Fruit fly (Drosophila melanogaster) whole organism, wandering third instar larva: ENCODE data around the gene Brms1.
A peak's percentile ranks its signal among the peaks of the same experiment; 100 is the strongest.

Source experiments
- CG9705 ChIP-seq: fragments of 200-800 bp; sonication (Bioruptor generic); optimal IDR thresholded peaks from 2 replicates; lab custom pipeline; 2018; ENCODE audit warnings: missing biosample characterization, mild to moderate bottlenecking, missing genetic modification characterization
- CrebA ChIP-seq: fragments of 200-800 bp; sonication (Bioruptor generic); optimal IDR thresholded peaks from 2 replicates; lab custom pipeline; 2016; ENCODE audit warnings: missing biosample characterization, mild to moderate bottlenecking, missing genetic modification characterization, borderline replicate concordance
- Dif ChIP-seq: fragments of 200-275, 200-300 bp; sonication (Bioruptor generic); optimal IDR thresholded peaks from 2 replicates; lab custom pipeline; 2018; ENCODE audit warnings: missing biosample characterization, missing genetic modification characterization; ENCODE audit not compliant: partially characterized antibody
- HLH106 ChIP-seq: fragments of 200-800 bp; optimal IDR thresholded peaks from 3 replicates; lab custom pipeline; 2019; ENCODE audit warnings: missing biosample characterization, mild to moderate bottlenecking, missing genetic modification characterization, moderate library complexity
- Hnf4 ChIP-seq: fragments of 200-800 bp; sonication (Bioruptor generic); optimal IDR thresholded peaks from 2 replicates; lab custom pipeline; 2016; ENCODE audit warnings: missing biosample characterization, mild to moderate bottlenecking, missing genetic modification characterization
- Hr78 ChIP-seq: fragments of >200 bp; optimal IDR thresholded peaks from 2 replicates; lab custom pipeline; 2017; ENCODE audit warnings: missing biosample characterization, missing genetic modification characterization
- Mio ChIP-seq: sonication (Bioruptor generic); optimal IDR thresholded peaks from 2 replicates; lab custom pipeline; 2016; ENCODE audit warnings: missing biosample characterization, missing genetic modification characterization
- Myc ChIP-seq: fragments of >200 bp; optimal IDR thresholded peaks from 2 replicates; lab custom pipeline; 2017
- OdsH ChIP-seq: fragments of 200-800 bp; sonication (Bioruptor generic); optimal IDR thresholded peaks from 2 replicates; lab custom pipeline; 2016; ENCODE audit warnings: missing biosample characterization, mild to moderate bottlenecking, missing genetic modification characterization
- Rel ChIP-seq, 2 experiments: fragments of 200-800 bp; sonication (Bioruptor generic) in 1 of 2; optimal IDR thresholded peaks; 2 replicates in 1 of 2; 3 replicates in 1 of 2; lab custom pipeline; 2016 to 2019; ENCODE audit warnings: mild to moderate bottlenecking in 2 of 2, missing biosample characterization in 2 of 2, missing genetic modification characterization in 2 of 2, moderate library complexity in 1 of 2
- Sp1 ChIP-seq: fragments of 200-800 bp; sonication (Bioruptor generic); optimal IDR thresholded peaks from 3 replicates; lab custom pipeline; 2019; ENCODE audit warnings: missing biosample characterization, mild to moderate bottlenecking, missing genetic modification characterization, moderate library complexity
- Vsx2 ChIP-seq: fragments of 200-300, 225-300 bp; sonication (Bioruptor generic); optimal IDR thresholded peaks from 2 replicates; lab custom pipeline; 2018; ENCODE audit warnings: missing biosample characterization, missing genetic modification characterization; ENCODE audit not compliant: partially characterized antibody
- br ChIP-seq: fragments of 200-800 bp; sonication (Bioruptor generic); optimal IDR thresholded peaks from 2 replicates; lab custom pipeline; 2016; ENCODE audit warnings: missing biosample characterization, missing genetic modification characterization
- brk ChIP-seq: fragments of 200-800 bp; sonication (Bioruptor generic); optimal IDR thresholded peaks from 2 replicates; lab custom pipeline; 2016; ENCODE audit warnings: missing biosample characterization, mild to moderate bottlenecking, missing genetic modification characterization
- dmrt93B ChIP-seq: fragments of 200-800 bp; sonication (Bioruptor generic); optimal IDR thresholded peaks from 2 replicates; lab custom pipeline; 2018; ENCODE audit warnings: missing biosample characterization, mild to moderate bottlenecking, missing genetic modification characterization
- dsf ChIP-seq: sonication (Bioruptor generic); optimal IDR thresholded peaks from 2 replicates; lab custom pipeline; 2016; ENCODE audit warnings: missing biosample characterization, missing genetic modification characterization, borderline replicate concordance
- foxo ChIP-seq, 2 experiments: fragments of 200-800 bp; sonication (Bioruptor generic); optimal IDR thresholded peaks; 2 replicates in 1 of 2; 3 replicates in 1 of 2; lab custom pipeline; 2016 to 2017; ENCODE audit warnings: missing biosample characterization in 2 of 2, missing genetic modification characterization in 2 of 2
- h ChIP-seq: fragments of 200-800 bp; sonication (Bioruptor generic); optimal IDR thresholded peaks from 3 replicates; lab custom pipeline; 2016; ENCODE audit warnings: missing biosample characterization, mild to moderate bottlenecking, missing genetic modification characterization
- lola ChIP-seq: fragments of >200 bp; optimal IDR thresholded peaks from 2 replicates; lab custom pipeline; 2017; ENCODE audit warnings: missing biosample characterization, missing genetic modification characterization
- psq ChIP-seq: fragments of 200-800 bp; sonication (Bioruptor generic); optimal IDR thresholded peaks from 3 replicates; lab custom pipeline; 2017; ENCODE audit warnings: missing biosample characterization, mild to moderate bottlenecking, missing genetic modification characterization, moderate library complexity
- sv ChIP-seq: fragments of 200-800 bp; sonication (Bioruptor generic); optimal IDR thresholded peaks from 3 replicates; lab custom pipeline; 2016; ENCODE audit warnings: missing biosample characterization, missing genetic modification characterization
- tai ChIP-seq: sonication (Bioruptor generic); optimal IDR thresholded peaks from 2 replicates; lab custom pipeline; 2016; ENCODE audit warnings: missing biosample characterization, missing genetic modification characterization
- woc ChIP-seq: sonication (Bioruptor generic); optimal IDR thresholded peaks from 2 replicates; lab custom pipeline; 2016; ENCODE audit warnings: missing biosample characterization, mild to moderate bottlenecking, missing genetic modification characterization

Gene Brms1

DNA sequence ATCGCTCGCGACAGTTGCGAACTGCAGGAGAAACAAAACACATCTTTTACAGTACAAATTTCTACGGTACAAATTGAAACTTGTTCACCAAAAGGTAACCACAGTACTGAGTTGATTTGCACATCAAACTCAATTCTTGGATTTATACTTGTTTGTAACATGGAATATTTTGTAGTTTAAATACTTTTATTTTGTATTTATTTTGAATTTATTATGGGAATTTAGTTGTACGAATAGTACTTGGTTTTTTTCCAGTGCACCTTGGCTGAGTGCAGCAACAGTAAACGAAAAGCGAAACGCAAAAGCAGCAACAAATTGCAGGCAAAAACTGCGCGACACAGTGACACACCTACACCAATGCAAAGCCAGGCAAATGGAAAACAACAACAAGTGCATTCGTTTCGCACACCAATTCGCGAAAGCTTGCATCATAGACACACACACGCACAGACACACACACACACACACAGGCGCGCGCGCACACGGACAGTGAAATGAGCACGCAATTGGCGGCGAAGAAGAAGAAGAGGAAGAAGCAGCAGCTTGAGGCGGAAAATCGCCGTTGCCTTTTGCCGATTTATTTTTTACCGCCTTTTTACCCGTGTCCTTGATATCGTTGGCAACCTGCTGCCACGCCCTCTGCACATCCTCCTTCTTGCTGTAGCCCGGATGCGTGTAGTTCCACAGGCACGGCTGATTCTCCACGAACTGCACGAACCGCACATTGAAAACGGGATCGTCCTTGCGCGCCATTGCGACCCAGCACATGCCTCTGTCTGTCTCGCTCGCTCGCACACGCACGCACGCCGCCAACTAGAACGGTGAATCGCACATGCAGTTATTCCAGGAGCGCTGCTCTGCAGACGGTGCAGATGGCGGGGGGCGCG is 4.2 kb downstream of the Brms1 start:
- TF ChIP-seq h, result peak; percentile 7
- no peak for TF ChIP-seq Dif
- TF ChIP-seq foxo (GFP tag; optimal IDR thresholded peaks at IDR 0.05; lab: Kevin White, UChicago), result peak in 1 of 2 experiments; percentile 8
- TF ChIP-seq psq (GFP tag; lab: Kevin White, UChicago), result no peak
- no peak for TF ChIP-seq HLH106 (tag; lab: Kevin White, UChicago)

DNA sequence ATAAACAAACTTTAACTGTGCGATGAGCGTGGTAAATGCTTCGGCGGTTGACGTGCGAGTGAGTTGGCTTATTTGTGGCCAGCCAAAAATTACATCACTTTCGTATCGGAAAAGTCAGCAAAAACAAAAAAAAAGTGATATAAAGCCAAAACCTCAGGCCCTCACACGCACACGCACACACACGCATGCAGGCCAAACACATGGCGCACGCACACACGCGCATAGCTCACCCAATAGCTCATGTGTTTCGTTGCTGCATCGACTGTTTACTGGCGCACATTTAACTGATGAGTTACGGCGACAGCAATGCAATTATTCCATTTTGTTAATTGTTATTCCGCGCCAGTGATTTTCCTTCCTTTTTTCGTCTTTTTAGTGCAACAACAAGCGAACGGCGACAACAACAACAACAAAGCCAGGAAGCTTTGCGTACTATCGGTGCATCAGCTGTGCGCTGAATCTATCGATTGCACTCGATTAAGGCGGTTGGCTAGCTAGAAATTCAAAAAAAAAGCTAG is 6.3 kb downstream of the Brms1 start, which contains the start of gene Flad1:
TSS of gene Flad1 (minus strand) at position 418 of the 518 bp plus-strand sequence.
- TF ChIP-seq brk (GFP tag; lab: Kevin White, UChicago) (no peak), Sp1 (peak; percentile 28), h (no peak), tai (GFP tag; lab: Kevin White, UChicago) (no peak), foxo (GFP tag; optimal IDR thresholded peaks at IDR 0.05; lab: Kevin White, UChicago) (no peak), Myc (lab: Kevin White, UChicago) (no peak), Rel (GFP tag; optimal IDR thresholded peaks at IDR 0.05; lab: Kevin White, UChicago) (no peak), Rel (tag; optimal IDR thresholded peaks at IDR 0.05; lab: Kevin White, UChicago) (peak; percentile 3)

DNA sequence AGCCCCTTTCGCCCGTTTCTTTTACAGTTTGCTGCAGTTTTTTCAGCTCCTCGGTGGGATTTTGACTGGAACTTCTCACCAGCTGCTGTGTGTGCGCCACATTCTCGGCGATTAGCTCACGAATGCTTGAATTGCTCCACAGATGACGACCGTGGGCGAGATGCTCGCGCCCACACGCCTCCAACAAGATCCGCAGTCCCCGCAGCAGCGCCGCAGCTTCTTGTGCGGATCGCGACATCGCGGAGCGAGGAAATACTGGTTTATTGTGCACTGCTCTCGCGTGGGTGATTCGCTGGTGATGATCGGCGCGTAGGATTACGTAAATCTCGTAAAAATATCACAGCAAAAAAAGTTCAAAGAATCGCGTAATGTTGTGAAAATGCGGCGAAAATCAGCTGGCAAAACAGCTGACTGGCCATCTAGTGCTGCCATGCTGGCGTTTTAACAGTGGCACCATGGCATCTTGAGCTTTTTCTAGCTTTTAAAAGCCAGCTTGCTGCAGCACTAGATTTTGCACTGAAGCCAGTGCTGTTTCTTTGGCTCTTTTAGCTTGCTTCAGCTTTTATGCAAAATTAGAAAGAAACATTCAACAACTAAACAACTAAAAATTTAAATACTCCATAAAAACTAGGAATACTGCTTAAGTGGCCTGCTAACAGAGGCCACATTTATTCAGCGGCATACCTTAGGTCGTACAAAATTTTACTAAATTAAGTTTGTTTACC is 8.5 kb downstream of the Brms1 start, which contains the start of gene Coq8:
TSS of gene Coq8 (minus strand) at position 397 of the 725 bp plus-strand sequence.
- TF ChIP-seq Vsx2 (GFP tag; lab: Kevin White, UChicago), result no peak
- peak; percentile 87 for TF ChIP-seq woc (GFP tag; lab: Kevin White, UChicago)
- peak; percentile 91 for TF ChIP-seq Myc (lab: Kevin White, UChicago)
- TF ChIP-seq foxo (GFP tag; optimal IDR thresholded peaks at IDR 0.05; lab: Kevin White, UChicago), result no peak
- TF ChIP-seq CG9705, result no peak

DNA sequence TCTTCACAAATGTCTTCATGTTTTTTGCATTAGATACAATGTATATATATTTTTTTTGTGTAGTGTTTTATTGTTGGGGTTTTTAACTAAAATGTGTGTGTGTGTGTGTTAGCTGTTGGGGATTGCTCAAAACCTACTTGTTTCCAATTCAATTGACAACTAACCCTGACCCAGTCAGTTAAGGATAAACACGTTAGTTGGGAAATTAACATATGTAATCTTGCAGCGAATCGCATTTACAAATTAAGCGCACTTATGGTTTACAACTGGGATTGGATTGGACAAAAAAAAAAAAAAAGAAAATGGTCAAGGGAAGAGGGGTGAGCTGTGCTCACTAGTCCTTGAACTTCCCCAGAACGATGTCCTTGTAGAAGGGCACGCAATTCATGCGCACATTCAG is 10.9 kb downstream of the Brms1 start, which contains the start of gene CG32650:
TSS of gene CG32650 (minus strand) at position 101 of the 400 bp plus-strand sequence.
- TF ChIP-seq h, result no peak
- no peak for TF ChIP-seq dmrt93B (GFP tag; lab: Kevin White, UChicago)
- TF ChIP-seq woc (GFP tag; lab: Kevin White, UChicago), result no peak
- TF ChIP-seq Hnf4 (GFP tag; lab: Kevin White, UChicago), result no peak
- no peak for TF ChIP-seq lola (GFP tag; lab: Kevin White, UChicago)
- TF ChIP-seq Rel (GFP tag; optimal IDR thresholded peaks at IDR 0.05; lab: Kevin White, UChicago), result no peak
- TF ChIP-seq Rel (tag; optimal IDR thresholded peaks at IDR 0.05; lab: Kevin White, UChicago), result no peak
- TF ChIP-seq br (GFP tag; lab: Kevin White, UChicago), result no peak
- no peak for TF ChIP-seq CG9705
- no peak for TF ChIP-seq dsf (GFP tag; lab: Kevin White, UChicago)
- TF ChIP-seq tai (GFP tag; lab: Kevin White, UChicago), result no peak
- TF ChIP-seq Hr78 (GFP tag; lab: Kevin White, UChicago), result no peak

DNA sequence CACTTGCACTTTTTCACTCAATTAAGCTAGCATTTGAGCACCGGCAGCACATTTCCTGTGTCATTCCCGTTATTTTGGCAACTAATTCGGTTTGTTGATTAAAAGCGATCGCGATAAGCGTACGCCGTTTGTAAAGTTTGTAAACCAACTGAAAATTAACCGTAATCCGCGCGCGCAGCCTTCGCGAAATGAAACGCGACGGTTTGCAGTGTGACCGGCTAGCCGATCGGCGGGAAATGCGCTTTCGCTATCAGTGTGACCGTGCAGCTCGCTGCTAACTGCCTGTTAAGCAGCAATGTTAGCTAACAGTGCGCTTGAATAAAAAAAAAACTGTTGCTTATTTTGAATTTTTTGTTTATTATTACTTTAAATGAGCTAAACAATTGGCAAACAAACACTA is 12.3 kb downstream of the Brms1 start, which contains the start of gene Pde9:
TSS of gene Pde9 (minus strand) at position 178 of the 400 bp plus-strand sequence.
- TF ChIP-seq h (peak; percentile 6), Hnf4 (GFP tag; lab: Kevin White, UChicago) (no peak), Rel (GFP tag; optimal IDR thresholded peaks at IDR 0.05; lab: Kevin White, UChicago) (no peak), Rel (tag; optimal IDR thresholded peaks at IDR 0.05; lab: Kevin White, UChicago) (peak; percentile 15), lola (GFP tag; lab: Kevin White, UChicago) (no peak), OdsH (no peak)

DNA sequence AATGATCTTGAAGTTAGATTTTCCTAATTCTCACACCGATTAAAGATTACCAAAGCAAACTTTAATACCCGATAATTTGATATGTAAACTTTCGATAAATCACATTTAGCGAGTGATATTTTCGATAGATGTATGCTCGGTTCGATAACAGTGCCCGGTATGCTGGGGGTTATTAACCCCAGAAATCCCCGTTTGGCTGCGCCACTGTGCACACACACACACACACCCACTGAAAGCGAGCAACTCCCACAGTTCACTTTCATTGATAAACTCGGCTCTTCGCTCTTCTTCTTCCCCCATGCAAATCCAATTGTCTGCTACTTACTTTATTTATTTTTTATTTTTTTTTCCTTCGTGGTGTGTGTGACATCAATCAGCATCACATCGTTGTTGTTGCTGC is 13.0 kb downstream of the Brms1 start:
- TF ChIP-seq CrebA (GFP tag; lab: Kevin White, UChicago) (no peak), sv (GFP tag; lab: Kevin White, UChicago) (no peak), HLH106 (tag; lab: Kevin White, UChicago) (peak; percentile 13), Mio (GFP tag; lab: Kevin White, UChicago) (no peak), Rel (GFP tag; optimal IDR thresholded peaks at IDR 0.05; lab: Kevin White, UChicago) (no peak), Rel (tag; optimal IDR thresholded peaks at IDR 0.05; lab: Kevin White, UChicago) (peak; percentile 65)
- TF ChIP-seq, all 38 proteins: peak for 2
